Worm (Caenorhabditis elegans) whole organism, L2 larva: Measurements from ENCODE around the gene nmy-1.

Experiments used
- ZK546.5 ChIP-seq: sonication (generic microtip); optimal IDR thresholded peaks from 2 replicates; lab custom pipeline; 2017; ENCODE audit warnings: missing biosample characterization, missing genetic modification characterization
- lin-13 ChIP-seq: fragments of 150-350 bp; optimal IDR thresholded peaks from 2 replicates; lab custom pipeline; 2014; ENCODE audit warnings: missing biosample characterization, missing genetic modification reagents, missing genetic modification characterization
- unc-55 ChIP-seq: fragments of 150-350 bp; sonication (generic microtip); optimal IDR thresholded peaks from 3 replicates; lab custom pipeline; 2014; ENCODE audit warnings: missing biosample characterization, missing genetic modification reagents, missing genetic modification characterization
- zag-1 ChIP-seq: fragments of 150-350 bp; optimal IDR thresholded peaks from 2 replicates; lab custom pipeline; 2014; ENCODE audit warnings: missing biosample characterization, missing genetic modification characterization

DNA sequence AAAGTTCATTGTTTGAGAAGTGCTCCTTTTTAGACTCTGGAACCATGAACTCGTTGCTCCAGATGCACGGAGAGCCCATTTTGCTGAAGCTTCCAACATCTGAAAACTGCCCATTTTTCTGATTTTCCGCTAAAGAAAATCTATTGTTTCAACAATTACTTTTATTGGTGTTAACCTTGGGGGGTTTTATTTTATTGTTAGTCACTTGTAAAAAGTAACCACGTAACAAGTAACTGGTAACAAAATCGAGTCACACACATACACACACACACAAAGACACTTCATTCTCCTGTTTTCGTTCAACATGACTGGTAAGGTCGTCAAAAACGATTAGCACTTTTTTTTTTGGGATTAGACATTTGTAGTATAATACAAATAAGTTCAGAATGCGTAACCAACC lies 31.9 kb upstream of the nmy-1 start:
- TF ChIP-seq lin-13 (GFP tag; lab: Kevin White, UChicago) (no peak), unc-55 (GFP tag; lab: Kevin White, UChicago) (no peak), zag-1 (tag; lab: Kevin White, UChicago) (no peak), ZK546.5 (tag; lab: Kevin White, UChicago) (no peak)
